Worm (Caenorhabditis elegans) whole organism, L2 larva: Measurements from ENCODE around the gene ZC21.6.
A peak's percentile ranks its signal among the peaks of the same experiment; 100 is the strongest.

Experiments
- F13H6.1 ChIP-seq: sonication (generic microtip); optimal IDR thresholded peaks from 2 replicates; lab custom pipeline; 2016; ENCODE audit warnings: missing genetic modification characterization, missing compliant biosample characterization
- aly-2 ChIP-seq: fragments of 150-350 bp; optimal IDR thresholded peaks from 2 replicates; lab custom pipeline; 2014; ENCODE audit warnings: missing biosample characterization, missing genetic modification characterization
- egl-27 ChIP-seq: sonication (generic microtip); optimal IDR thresholded peaks from 3 replicates; lab custom pipeline; 2017; ENCODE audit warnings: missing biosample characterization, missing genetic modification reagents, missing genetic modification characterization
- elt-1 ChIP-seq: fragments of 150-350 bp; optimal IDR thresholded peaks from 2 replicates; lab custom pipeline; 2014; ENCODE audit warnings: missing biosample characterization, missing genetic modification characterization
- fos-1 ChIP-seq: fragments of 150-350 bp; optimal IDR thresholded peaks from 2 replicates; lab custom pipeline; 2014; ENCODE audit warnings: missing biosample characterization, missing genetic modification characterization
- lsy-2 ChIP-seq, 2 experiments: fragments of 150-350 bp in 1 of 2; sonication (generic microtip) in 1 of 2; optimal IDR thresholded peaks; 2 replicates each; lab custom pipeline; 2014 to 2017; ENCODE audit warnings: missing biosample characterization in 2 of 2, missing genetic modification characterization in 2 of 2
- nhr-10 ChIP-seq: sonication (generic microtip); optimal IDR thresholded peaks from 2 replicates; lab custom pipeline; 2017; ENCODE audit warnings: missing biosample characterization, missing genetic modification characterization
- nhr-21 ChIP-seq: fragments of 150-350 bp; optimal IDR thresholded peaks from 2 replicates; lab custom pipeline; 2014; ENCODE audit warnings: missing biosample characterization, missing genetic modification characterization
- nhr-25 ChIP-seq: fragments of 150-350 bp; sonication (generic microtip); optimal IDR thresholded peaks from 3 replicates; lab custom pipeline; 2014; ENCODE audit warnings: missing biosample characterization, missing genetic modification characterization
- unc-39 ChIP-seq: fragments of 150-350 bp; optimal IDR thresholded peaks from 2 replicates; lab custom pipeline; 2014; ENCODE audit warnings: missing biosample characterization, missing genetic modification characterization
- unc-62 ChIP-seq: fragments of 150-350 bp; optimal IDR thresholded peaks from 2 replicates; lab custom pipeline; 2014; ENCODE audit warnings: missing biosample characterization, missing genetic modification reagents, missing genetic modification characterization

Gene ZC21.6

DNA sequence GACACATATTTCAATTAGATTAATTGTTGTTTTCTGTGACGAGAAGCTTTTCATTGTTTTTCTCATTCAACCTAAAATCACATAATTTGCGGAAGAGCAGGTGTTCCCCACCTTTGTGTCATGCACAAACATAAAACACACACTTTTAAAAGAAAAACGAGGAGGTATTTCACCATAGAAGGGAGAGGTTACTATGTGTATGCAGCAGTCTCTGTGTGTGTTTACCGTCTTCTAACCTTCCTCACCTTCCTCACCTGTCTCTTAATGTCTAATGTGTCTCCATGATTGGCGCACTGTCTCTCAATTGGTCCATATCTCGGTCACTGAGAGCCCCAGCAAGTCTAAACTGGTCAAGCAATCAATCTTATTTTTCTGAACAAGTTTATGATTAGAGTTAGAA, 39.1 kb downstream of the ZC21.6 start:
- TF ChIP-seq nhr-25 (no peak), fos-1 (peak; percentile 26)

ce11 chrIII:8504176-8504763, 41.1 kb downstream of the ZC21.6 start:
- TF ChIP-seq fos-1 (peak; percentile 22), elt-1 (tag; lab: Kevin White, UChicago) (no peak), nhr-21 (tag; lab: Kevin White, UChicago) (peak; percentile 55)
- TF ChIP-seq, all 48 proteins: peak for 2

DNA sequence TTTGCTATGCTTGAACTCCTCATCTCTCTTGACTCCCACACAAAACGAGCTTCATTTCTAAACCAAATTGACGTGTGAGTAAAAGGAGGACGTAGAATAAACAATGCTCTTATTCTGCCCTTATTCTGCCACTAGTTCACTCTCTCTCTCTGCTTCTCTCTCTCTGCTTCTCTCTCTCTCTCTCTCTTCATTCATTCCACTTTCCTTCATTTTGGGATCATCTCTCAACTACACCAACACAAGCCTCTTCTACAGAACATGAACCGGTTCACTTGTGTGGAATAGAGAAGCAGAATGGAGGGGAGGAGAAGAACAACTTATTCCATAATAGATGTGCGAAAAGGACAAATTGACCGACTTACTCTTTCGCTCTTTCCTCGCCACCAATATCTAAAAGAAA, 42.1 kb downstream of the ZC21.6 start:
- TF ChIP-seq aly-2 (no peak), elt-1 (tag; lab: Kevin White, UChicago) (no peak), nhr-25 (peak; percentile 17), egl-27 (tag; lab: Kevin White, UChicago) (peak; percentile 8), F13H6.1 (tag; lab: Kevin White, UChicago) (peak; percentile 41), lsy-2 (tag; optimal IDR thresholded peaks at IDR 0.05; lab: Kevin White, UChicago) (peak in 1 of 2 experiments; percentile 28)

DNA sequence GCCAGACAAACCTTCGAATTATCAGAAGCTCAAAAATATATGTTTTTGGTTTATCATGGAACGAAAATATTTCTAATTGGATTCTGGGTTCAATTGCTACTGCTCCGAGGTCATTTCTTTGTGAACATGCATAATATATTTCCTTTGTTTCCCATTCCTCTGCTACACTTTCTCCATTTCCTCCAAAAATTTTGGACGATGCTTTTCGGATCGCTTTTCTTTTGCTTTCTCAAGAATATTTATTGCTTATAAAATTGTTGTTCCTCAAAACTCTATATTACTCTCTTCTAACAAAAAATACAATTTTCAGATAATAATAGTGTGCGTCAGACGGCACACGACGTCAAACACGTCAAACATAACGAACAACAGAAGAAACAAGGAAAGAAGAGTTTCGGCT, 50.7 kb downstream of the ZC21.6 start, which contains the start of gene pac-1:
Gene pac-1, plus strand, starts transcription at position 301 of the 400 bp plus-strand sequence.
- TF ChIP-seq unc-39 (tag; lab: Kevin White, UChicago) (no peak), nhr-10 (no peak), unc-62 (GFP tag; lab: Kevin White, UChicago) (no peak)
- TF ChIP-seq, all 48 proteins: peak for 0
